Worm (Caenorhabditis elegans) whole organism, L4 larva: ENCODE data around the gene C14A4.13.

Experiments used
- aha-1 ChIP-seq: fragments of 150-350 bp; peaks from one replicate; lab custom pipeline; 2014; ENCODE audit warnings: missing biosample characterization, missing genetic modification characterization
- mxl-2 ChIP-seq: fragments of 200-800 bp; sonication (Bioruptor generic); conservative IDR thresholded peaks from 2 replicates; pipeline ENCODE4 v1.3.6; 2022; ENCODE audit warnings: missing genetic modification reagents, missing genetic modification characterization, missing compliant biosample characterization
- nhr-41 ChIP-seq: fragments of 200-800 bp; sonication (Bioruptor generic); IDR thresholded peaks from 2 replicates; pipeline ENCODE4 v1.3.6; 2022; ENCODE audit warnings: missing genetic modification reagents, missing genetic modification characterization, missing compliant biosample characterization
- ztf-11 ChIP-seq: fragments of 150-350 bp; optimal IDR thresholded peaks from 2 replicates; lab custom pipeline; 2014; ENCODE audit warnings: missing biosample characterization, missing genetic modification characterization

DNA sequence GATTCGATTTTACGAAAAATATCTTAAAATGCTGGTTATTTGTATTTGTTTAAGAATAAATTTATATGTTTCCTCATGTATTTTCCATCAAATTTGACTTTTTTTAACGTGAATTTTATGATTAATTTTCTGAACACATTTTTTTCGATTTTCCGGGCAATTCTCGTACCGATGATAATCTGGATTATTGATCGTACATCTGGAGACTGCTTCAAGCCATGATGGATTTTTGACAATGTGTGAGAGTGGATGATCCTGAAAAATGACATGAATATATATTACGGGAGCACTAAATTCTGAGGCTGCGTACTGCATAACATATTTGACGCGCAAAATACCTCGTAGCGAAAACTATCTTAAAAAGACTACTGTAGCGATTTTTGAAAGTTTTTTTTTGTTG, 36.2 kb downstream of the C14A4.13 start:
- TF ChIP-seq aha-1 (no peak), mxl-2 (GFP tag; lab: Robert Waterston, UW) (no peak), ztf-11 (tag; lab: Kevin White, UChicago) (no peak), nhr-41 (GFP tag; lab: Robert Waterston, UW) (no peak)
